Fruit fly (Drosophila melanogaster) whole organism, prepupa: ENCODE data around the gene CG32712.

Experiments
- Blimp-1 ChIP-seq: fragments of 200-800 bp; sonication (Bioruptor generic); optimal IDR thresholded peaks from 3 replicates; lab custom pipeline; 2017; ENCODE audit warnings: missing biosample characterization, missing genetic modification characterization, mild to moderate bottlenecking, moderate library complexity, missing genetic modification reagents
- CG10669 ChIP-seq: fragments of 200-800 bp; sonication (Bioruptor generic); optimal IDR thresholded peaks from 3 replicates; lab custom pipeline; 2018; ENCODE audit warnings: missing biosample characterization, mild to moderate bottlenecking, missing genetic modification characterization, moderate library complexity
- CG11294 ChIP-seq: fragments of 200-800 bp; sonication (Bioruptor generic); IDR thresholded peaks from 2 replicates; pipeline ENCODE4 v1.3.6; 2022; ENCODE audit warnings: missing biosample characterization, missing genetic modification characterization
- CG11762 ChIP-seq: fragments of 200-800 bp; sonication (Bioruptor generic); optimal IDR thresholded peaks from 3 replicates; lab custom pipeline; 2016; ENCODE audit warnings: missing biosample characterization, missing genetic modification characterization; ENCODE audit not compliant: insufficient read depth
- CG15336 ChIP-seq: fragments of 200-800 bp; sonication (Bioruptor generic); IDR thresholded peaks from 2 replicates; pipeline ENCODE4 v1.3.6; 2022; ENCODE audit warnings: missing biosample characterization, missing genetic modification characterization
- CG31627 ChIP-seq: fragments of 200-800 bp; sonication (Bioruptor generic); optimal IDR thresholded peaks from 3 replicates; lab custom pipeline; 2016; ENCODE audit warnings: missing biosample characterization, missing genetic modification characterization
- CG32006 ChIP-seq: fragments of 200-800 bp; sonication (Bioruptor generic); optimal IDR thresholded peaks from 3 replicates; lab custom pipeline; 2017; ENCODE audit warnings: missing biosample characterization, mild to moderate bottlenecking, missing genetic modification characterization
- CG34406 ChIP-seq: fragments of 200-800 bp; sonication (Bioruptor generic); optimal IDR thresholded peaks from 3 replicates; lab custom pipeline; 2016; ENCODE audit warnings: missing biosample characterization, missing genetic modification characterization
- CG3919 ChIP-seq: fragments of 200-800 bp; sonication (Bioruptor generic); optimal IDR thresholded peaks from 3 replicates; lab custom pipeline; 2016; ENCODE audit warnings: missing biosample characterization, missing genetic modification characterization
- CG4318 ChIP-seq: fragments of 200-800 bp; sonication (Bioruptor generic); optimal IDR thresholded peaks from 3 replicates; lab custom pipeline; 2017; ENCODE audit warnings: missing biosample characterization, mild to moderate bottlenecking, missing genetic modification characterization
- CG8319 ChIP-seq: fragments of 200-800 bp; sonication (Bioruptor generic); optimal IDR thresholded peaks from 3 replicates; lab custom pipeline; 2016; ENCODE audit warnings: missing biosample characterization, missing genetic modification characterization
- CG8632 ChIP-seq: fragments of 200-800 bp; sonication (Bioruptor generic); optimal IDR thresholded peaks from 3 replicates; lab custom pipeline; 2016; ENCODE audit warnings: missing biosample characterization, missing genetic modification characterization
- CG9139 ChIP-seq: fragments of 200-800 bp; sonication (Bioruptor generic); optimal IDR thresholded peaks from 3 replicates; lab custom pipeline; 2017; ENCODE audit warnings: missing biosample characterization, mild to moderate bottlenecking, missing genetic modification characterization
- Eip75B ChIP-seq: fragments of 200-800 bp; sonication (Bioruptor generic); optimal IDR thresholded peaks from 3 replicates; lab custom pipeline; 2016; ENCODE audit warnings: missing biosample characterization, missing genetic modification characterization
- Eip78C ChIP-seq: fragments of 200-800 bp; sonication (Bioruptor generic); peaks from one replicate; lab custom pipeline; 2016; ENCODE audit warnings: missing biosample characterization, missing genetic modification characterization
- Ets96B ChIP-seq: fragments of 200-800 bp; optimal IDR thresholded peaks from 2 replicates; lab custom pipeline; 2019; ENCODE audit warnings: missing biosample characterization, mild to moderate bottlenecking, missing genetic modification characterization, moderate library complexity
- Hr38 ChIP-seq: sonication (Bioruptor generic); optimal IDR thresholded peaks from 2 replicates; lab custom pipeline; 2016; ENCODE audit warnings: missing biosample characterization, missing genetic modification characterization
- Hr39 ChIP-seq: fragments of 200-800 bp; sonication (Bioruptor generic); optimal IDR thresholded peaks from 2 replicates; lab custom pipeline; 2016; ENCODE audit warnings: missing biosample characterization, missing genetic modification characterization
- Met ChIP-seq: fragments of 200-800 bp; sonication (Bioruptor generic); optimal IDR thresholded peaks from 3 replicates; lab custom pipeline; 2016; ENCODE audit warnings: missing biosample characterization, missing genetic modification characterization
- OdsH ChIP-seq: fragments of 200-800 bp; sonication (Bioruptor generic); optimal IDR thresholded peaks from 3 replicates; lab custom pipeline; 2016; ENCODE audit warnings: missing biosample characterization, missing genetic modification characterization
- Smox ChIP-seq: fragments of 200-800 bp; sonication (Bioruptor generic); optimal IDR thresholded peaks from 3 replicates; lab custom pipeline; 2016; ENCODE audit warnings: missing biosample characterization, missing genetic modification characterization
- Sox102F ChIP-seq: fragments of 200-800 bp; sonication (Bioruptor generic); optimal IDR thresholded peaks from 2 replicates; lab custom pipeline; 2016; ENCODE audit warnings: missing biosample characterization, mild to moderate bottlenecking, missing genetic modification characterization
- Sox15 ChIP-seq: fragments of 200-800 bp; sonication (Bioruptor generic); optimal IDR thresholded peaks from 3 replicates; lab custom pipeline; 2016; ENCODE audit warnings: missing biosample characterization, missing genetic modification characterization
- acj6 ChIP-seq: fragments of 200-800 bp; sonication (Bioruptor generic); optimal IDR thresholded peaks from 3 replicates; lab custom pipeline; 2016; ENCODE audit warnings: missing biosample characterization, missing genetic modification characterization
- cyc ChIP-seq: fragments of 200-800 bp; sonication (Bioruptor generic); optimal IDR thresholded peaks from 3 replicates; lab custom pipeline; 2016; ENCODE audit warnings: missing biosample characterization, missing genetic modification characterization
- dsx ChIP-seq: fragments of 200-800 bp; optimal IDR thresholded peaks from 3 replicates; lab custom pipeline; 2019; ENCODE audit warnings: missing biosample characterization, mild to moderate bottlenecking, missing genetic modification characterization, moderate library complexity; ENCODE audit not compliant: poor library complexity, severe bottlenecking
- esn ChIP-seq: fragments of 200-800 bp; sonication (Bioruptor generic); optimal IDR thresholded peaks from 2 replicates; lab custom pipeline; 2016; ENCODE audit warnings: missing biosample characterization, mild to moderate bottlenecking, missing genetic modification characterization, moderate library complexity
- fd59A ChIP-seq: fragments of 200-800 bp; sonication (Bioruptor generic); optimal IDR thresholded peaks from 2 replicates; lab custom pipeline; 2017; ENCODE audit warnings: missing biosample characterization, mild to moderate bottlenecking, missing genetic modification characterization, missing genetic modification reagents
- net ChIP-seq: fragments of 200-800 bp; sonication (Bioruptor generic); optimal IDR thresholded peaks from 3 replicates; lab custom pipeline; 2016; ENCODE audit warnings: missing biosample characterization, missing genetic modification characterization
- pdm3 ChIP-seq: fragments of 200-800 bp; sonication (Bioruptor generic); optimal IDR thresholded peaks from 3 replicates; lab custom pipeline; 2016; ENCODE audit warnings: missing biosample characterization, missing genetic modification characterization
- salr ChIP-seq, 2 experiments: fragments of 200-800 bp; sonication (Bioruptor generic); optimal IDR thresholded peaks; 3 replicates each; lab custom pipeline; 2016 to 2018; ENCODE audit warnings: missing biosample characterization in 2 of 2, missing genetic modification characterization in 2 of 2, mild to moderate bottlenecking in 1 of 2
- ss ChIP-seq, 2 experiments: fragments of 200-800 bp; sonication (Bioruptor generic); optimal IDR thresholded peaks; 2 replicates in 1 of 2; 3 replicates in 1 of 2; lab custom pipeline; 2017 to 2018; ENCODE audit warnings: mild to moderate bottlenecking in 2 of 2, missing biosample characterization in 2 of 2, missing genetic modification characterization in 2 of 2, moderate library complexity in 1 of 2
- svp ChIP-seq: fragments of 200-800 bp; sonication (Bioruptor generic); peaks from one replicate; lab custom pipeline; 2016; ENCODE audit warnings: missing biosample characterization, missing genetic modification characterization
- topi ChIP-seq: fragments of 200-800 bp; sonication (Bioruptor generic); optimal IDR thresholded peaks from 3 replicates; lab custom pipeline; 2016; ENCODE audit warnings: missing biosample characterization, missing genetic modification characterization
- vri ChIP-seq: fragments of 200-800 bp; sonication (Bioruptor generic); optimal IDR thresholded peaks from 3 replicates; lab custom pipeline; 2016; ENCODE audit warnings: missing biosample characterization, mild to moderate bottlenecking, missing genetic modification characterization

The CG32712 gene

dm6 chrX:8416209-8416608 is 17.4 kb downstream of the CG32712 start:
- TF ChIP-seq Sox102F (no peak), Hr38 (GFP tag; lab: Kevin White, UChicago) (no peak), topi (GFP tag; lab: Kevin White, UChicago) (no peak), net (GFP tag; lab: Kevin White, UChicago) (no peak), CG15336 (GFP tag; lab: Robert Waterston, UW) (no peak), Eip78C (GFP tag; lab: Kevin White, UChicago) (peak; percentile 74), Met (GFP tag; lab: Kevin White, UChicago) (peak; percentile 4)

dm6 chrX:8415605-8416004 is 18.0 kb downstream of the CG32712 start:
- TF ChIP-seq svp (GFP tag; lab: Kevin White, UChicago): peak; percentile 52
- no peak for TF ChIP-seq Hr38 (GFP tag; lab: Kevin White, UChicago)
- TF ChIP-seq Sox15: no peak
- no peak for TF ChIP-seq CG8632 (GFP tag; lab: Kevin White, UChicago)
- TF ChIP-seq vri: no peak
- TF ChIP-seq fd59A (GFP tag; lab: Kevin White, UChicago): no peak
- TF ChIP-seq ss (GFP tag; optimal IDR thresholded peaks at IDR 0.05; lab: Kevin White, UChicago): no peak
- TF ChIP-seq salr (GFP tag; optimal IDR thresholded peaks at IDR 0.05; lab: Kevin White, UChicago): no peak
- TF ChIP-seq CG32006 (GFP tag; lab: Kevin White, UChicago): peak; percentile 14
- no peak for TF ChIP-seq Hr39

dm6 chrX:8414351-8414750 is 19.3 kb downstream of the CG32712 start:
- TF ChIP-seq CG34406 (GFP tag; lab: Kevin White, UChicago) (no peak), CG10669 (GFP tag; lab: Kevin White, UChicago) (no peak), Sox102F (no peak), CG31627 (peak; percentile 6), pdm3 (GFP tag; lab: Kevin White, UChicago) (peak; percentile 9), acj6 (peak; percentile 5), cyc (GFP tag; lab: Kevin White, UChicago) (peak; percentile 17), Smox (GFP tag; lab: Kevin White, UChicago) (no peak), CG11762 (GFP tag; lab: Kevin White, UChicago) (no peak), topi (GFP tag; lab: Kevin White, UChicago) (peak; percentile 18), Hr39 (peak; percentile 0), Blimp-1 (peak; percentile 78), Eip75B (GFP tag; lab: Kevin White, UChicago) (peak; percentile 31), vri (peak; percentile 3), Hr38 (GFP tag; lab: Kevin White, UChicago) (no peak), Met (GFP tag; lab: Kevin White, UChicago) (peak; percentile 22), esn (peak; percentile 45), CG8319 (GFP tag; lab: Kevin White, UChicago) (no peak), salr (GFP tag; optimal IDR thresholded peaks at IDR 0.05; lab: Kevin White, UChicago) (no peak), CG8632 (GFP tag; lab: Kevin White, UChicago) (no peak), CG3919 (peak; percentile 3), Ets96B (tag; lab: Kevin White, UChicago) (no peak), CG32006 (GFP tag; lab: Kevin White, UChicago) (peak; percentile 10), dsx (GFP tag; lab: Kevin White, UChicago) (no peak), Eip78C (GFP tag; lab: Kevin White, UChicago) (peak; percentile 51), OdsH (peak; percentile 23), CG4318 (GFP tag; lab: Kevin White, UChicago) (no peak), CG9139 (GFP tag; lab: Kevin White, UChicago) (no peak), net (GFP tag; lab: Kevin White, UChicago) (no peak), CG11294 (GFP tag; lab: Robert Waterston, UW) (no peak)
- TF ChIP-seq, all 60 proteins: peak for 15
